Fruit fly (Drosophila melanogaster) whole organism, embryonic: ENCODE measurements around the gene Cep135.

ENCODE experiments used
- BEAF-32 ChIP-seq: fragments of 200-800 bp; sonication (Bioruptor generic); optimal IDR thresholded peaks from 3 replicates; lab custom pipeline; 2017; ENCODE audit warnings: missing biosample characterization, missing genetic modification characterization, mild to moderate bottlenecking, moderate library complexity, missing genetic modification reagents
- CG12155 ChIP-seq: fragments of 200-800 bp; sonication (Bioruptor generic); optimal IDR thresholded peaks from 3 replicates; lab custom pipeline; 2016; ENCODE audit warnings: missing biosample characterization, missing genetic modification characterization
- CG12391 ChIP-seq: fragments of 200-800 bp; sonication (Bioruptor generic); optimal IDR thresholded peaks from 3 replicates; lab custom pipeline; 2018; ENCODE audit warnings: missing biosample characterization, mild to moderate bottlenecking, missing genetic modification characterization, moderate library complexity
- CG13296 ChIP-seq: fragments of 200-800 bp; sonication (Bioruptor generic); optimal IDR thresholded peaks from 3 replicates; lab custom pipeline; 2018; ENCODE audit warnings: missing biosample characterization, mild to moderate bottlenecking, missing genetic modification characterization
- CG14860 ChIP-seq: fragments of 200-800 bp; sonication (Bioruptor generic); IDR thresholded peaks from 3 replicates; pipeline ENCODE4 v1.3.6; 2022; ENCODE audit warnings: missing biosample characterization, missing genetic modification characterization; ENCODE audit not compliant: partially characterized antibody
- CG15011 ChIP-seq: fragments of 200-800 bp; sonication (Bioruptor generic); optimal IDR thresholded peaks from 3 replicates; lab custom pipeline; 2018; ENCODE audit warnings: missing biosample characterization, mild to moderate bottlenecking, missing genetic modification characterization
- CG16779 ChIP-seq: fragments of 200-800 bp; sonication (Bioruptor generic); IDR thresholded peaks from 2 replicates; pipeline ENCODE4 v1.3.6; 2022; ENCODE audit warnings: missing biosample characterization, missing genetic modification characterization
- CG2202 ChIP-seq: fragments of 200-800 bp; sonication (Bioruptor generic); optimal IDR thresholded peaks from 2 replicates; lab custom pipeline; 2018; ENCODE audit warnings: missing biosample characterization, mild to moderate bottlenecking, missing genetic modification characterization
- CG31441 ChIP-seq: fragments of 200-800 bp; sonication (Bioruptor generic); IDR thresholded peaks from 2 replicates; pipeline ENCODE4 v1.3.6; 2022; ENCODE audit warnings: missing biosample characterization, missing genetic modification characterization
- CG3407 ChIP-seq: fragments of 200-800 bp; sonication (Bioruptor generic); optimal IDR thresholded peaks from 2 replicates; lab custom pipeline; 2018; ENCODE audit warnings: missing biosample characterization, mild to moderate bottlenecking, missing genetic modification characterization
- CG34422 ChIP-seq: fragments of 200-800 bp; sonication (Bioruptor generic); IDR thresholded peaks from 3 replicates; pipeline ENCODE4 v1.3.6; 2022; ENCODE audit warnings: missing biosample characterization, missing genetic modification characterization
- CG42726 ChIP-seq: fragments of 200-800 bp; sonication (Bioruptor generic); IDR thresholded peaks from 2 replicates; pipeline ENCODE4 v1.3.6; 2022; ENCODE audit warnings: missing biosample characterization, missing genetic modification characterization; ENCODE audit not compliant: partially characterized antibody
- CG4282 ChIP-seq: fragments of 200-800 bp; sonication (Bioruptor generic); optimal IDR thresholded peaks from 2 replicates; lab custom pipeline; 2016; ENCODE audit warnings: missing biosample characterization, missing genetic modification characterization
- CG4404 ChIP-seq: fragments of 200-800 bp; sonication (Bioruptor generic); IDR thresholded peaks from 2 replicates; pipeline ENCODE4 v1.3.6; 2022; ENCODE audit warnings: missing biosample characterization, missing genetic modification characterization
- CG6654 ChIP-seq: fragments of 200-800 bp; sonication (Bioruptor generic); optimal IDR thresholded peaks from 2 replicates; lab custom pipeline; 2017; ENCODE audit warnings: missing biosample characterization, mild to moderate bottlenecking, missing genetic modification characterization
- CG6683 ChIP-seq: fragments of 200-800 bp; sonication (Bioruptor generic); optimal IDR thresholded peaks from 2 replicates; lab custom pipeline; 2017; ENCODE audit warnings: missing biosample characterization, mild to moderate bottlenecking, missing genetic modification characterization, missing genetic modification reagents
- CG6854 ChIP-seq: fragments of 200-800 bp; sonication (Bioruptor generic); optimal IDR thresholded peaks from 3 replicates; lab custom pipeline; 2017; ENCODE audit warnings: missing biosample characterization, mild to moderate bottlenecking, missing genetic modification characterization
- CG8290 ChIP-seq, 3 experiments: fragments of 200-800 bp; sonication (Bioruptor generic); optimal IDR thresholded peaks; 2 replicates each; lab custom pipeline; 2016 to 2019; ENCODE audit warnings: missing biosample characterization in 3 of 3, missing genetic modification characterization in 3 of 3, mild to moderate bottlenecking in 2 of 3, moderate library complexity in 1 of 3
- CG9817 ChIP-seq: fragments of 200-800 bp; sonication (Bioruptor generic); optimal IDR thresholded peaks from 2 replicates; lab custom pipeline; 2018; ENCODE audit warnings: missing biosample characterization, mild to moderate bottlenecking, missing genetic modification characterization, moderate library complexity
- CG9876 ChIP-seq: fragments of 200-800 bp; sonication (Bioruptor generic); optimal IDR thresholded peaks from 2 replicates; lab custom pipeline; 2016; ENCODE audit warnings: missing biosample characterization, missing genetic modification characterization
- Doc3 ChIP-seq: fragments of 200-800 bp; sonication (Bioruptor generic); IDR thresholded peaks from 3 replicates; pipeline ENCODE4 v1.3.6; 2022; ENCODE audit warnings: missing biosample characterization, missing genetic modification characterization; ENCODE audit not compliant: partially characterized antibody
- Drgx ChIP-seq: fragments of 200-800 bp; sonication (Bioruptor generic); IDR thresholded peaks from 2 replicates; pipeline ENCODE4 v1.3.6; 2022; ENCODE audit warnings: missing biosample characterization, missing genetic modification characterization
- Fer1 ChIP-seq: fragments of 200-800 bp; sonication (Bioruptor generic); optimal IDR thresholded peaks from 2 replicates; lab custom pipeline; 2017; ENCODE audit warnings: missing biosample characterization, mild to moderate bottlenecking, missing genetic modification characterization
- Gsc ChIP-seq: fragments of 200-800 bp; sonication (Bioruptor generic); IDR thresholded peaks from 2 replicates; pipeline ENCODE4 v1.3.6; 2022; ENCODE audit warnings: missing biosample characterization, missing genetic modification characterization
- HHEX ChIP-seq: fragments of 200-800 bp; sonication (Bioruptor generic); optimal IDR thresholded peaks from 3 replicates; lab custom pipeline; 2017; ENCODE audit warnings: missing biosample characterization, mild to moderate bottlenecking, missing genetic modification characterization, missing genetic modification reagents
- Hr51 ChIP-seq, 2 experiments: fragments of 200-800 bp; sonication (Bioruptor generic); optimal IDR thresholded peaks; 2 replicates in 1 of 2; 3 replicates in 1 of 2; lab custom pipeline; 2016 to 2018; ENCODE audit warnings: missing biosample characterization in 2 of 2, missing genetic modification characterization in 2 of 2, mild to moderate bottlenecking in 1 of 2, moderate library complexity in 1 of 2
- Lpt ChIP-seq: fragments of >200 bp; optimal IDR thresholded peaks from 2 replicates; lab custom pipeline; 2018; ENCODE audit warnings: missing biosample characterization, missing genetic modification characterization
- Mad ChIP-seq: fragments of 200-800 bp; sonication (Bioruptor generic); optimal IDR thresholded peaks from 2 replicates; lab custom pipeline; 2016; ENCODE audit warnings: missing biosample characterization, missing genetic modification characterization
- Meics ChIP-seq: fragments of 200-800 bp; sonication (Bioruptor generic); optimal IDR thresholded peaks from 2 replicates; lab custom pipeline; 2017; ENCODE audit warnings: missing biosample characterization, mild to moderate bottlenecking, missing genetic modification characterization
- Mrtf ChIP-seq: fragments of 200-800 bp; sonication (Bioruptor generic); IDR thresholded peaks from 3 replicates; pipeline ENCODE4 v1.3.6; 2022; ENCODE audit warnings: missing biosample characterization, missing genetic modification characterization
- Nf-YC ChIP-seq: fragments of 200-800 bp; optimal IDR thresholded peaks from 3 replicates; lab custom pipeline; 2019; ENCODE audit warnings: missing biosample characterization, mild to moderate bottlenecking, missing genetic modification characterization, moderate library complexity
- Side ChIP-seq: fragments of 200-800 bp; sonication (Bioruptor generic); optimal IDR thresholded peaks from 2 replicates; lab custom pipeline; 2016; ENCODE audit warnings: missing biosample characterization, missing genetic modification characterization
- aop ChIP-seq: fragments of 200-800 bp; sonication (Bioruptor generic); IDR thresholded peaks from 2 replicates; pipeline ENCODE4 v1.3.6; 2022; ENCODE audit warnings: missing biosample characterization, missing genetic modification characterization
- ase ChIP-seq: fragments of 200-800 bp; sonication (Bioruptor generic); IDR thresholded peaks from 3 replicates; pipeline ENCODE4 v1.3.6; 2022; ENCODE audit warnings: missing biosample characterization, missing genetic modification characterization
- ato ChIP-seq: fragments of 200-800 bp; sonication (Bioruptor generic); IDR thresholded peaks from 2 replicates; pipeline ENCODE4 v1.3.6; 2022; ENCODE audit warnings: missing biosample characterization, missing genetic modification characterization; ENCODE audit not compliant: partially characterized antibody
- bowl ChIP-seq: fragments of 200-800 bp; sonication (Bioruptor generic); IDR thresholded peaks from 2 replicates; pipeline ENCODE4 v1.3.6; 2022; ENCODE audit warnings: missing biosample characterization, missing genetic modification characterization
- dati ChIP-seq: fragments of 200-800 bp; sonication (Bioruptor generic); IDR thresholded peaks from 2 replicates; pipeline ENCODE4 v1.3.6; 2022; ENCODE audit warnings: missing biosample characterization, missing genetic modification characterization
- en ChIP-seq: fragments of 200-800 bp; sonication (Bioruptor generic); optimal IDR thresholded peaks from 2 replicates; lab custom pipeline; 2016; ENCODE audit warnings: missing biosample characterization, missing genetic modification characterization
- maf-S ChIP-seq: fragments of 200-800 bp; sonication (Bioruptor generic); optimal IDR thresholded peaks from 2 replicates; lab custom pipeline; 2016; ENCODE audit warnings: missing biosample characterization, missing genetic modification characterization
- pita ChIP-seq: fragments of 200-800 bp; sonication (Bioruptor generic); optimal IDR thresholded peaks from 2 replicates; lab custom pipeline; 2017; ENCODE audit warnings: missing biosample characterization, mild to moderate bottlenecking, missing genetic modification characterization
- pnt ChIP-seq: fragments of 200-800 bp; sonication (Bioruptor generic); optimal IDR thresholded peaks from 3 replicates; lab custom pipeline; 2016; ENCODE audit warnings: missing biosample characterization, missing genetic modification characterization
- prd ChIP-seq, 3 experiments: fragments of >200 bp in 2 of 3; fragments of 200-800 bp in 1 of 3; sonication (Bioruptor generic) in 1 of 3; optimal IDR thresholded peaks in 2 of 3; IDR thresholded peaks in 1 of 3; 2 replicates in 2 of 3; 3 replicates in 1 of 3; pipeline versions ENCODE4 v1.3.6 to Lab custom; 2017 to 2022; ENCODE audit warnings: missing biosample characterization in 1 of 3, missing genetic modification characterization in 1 of 3
- scrt ChIP-seq: fragments of 200-800 bp; sonication (Bioruptor generic); optimal IDR thresholded peaks from 2 replicates; lab custom pipeline; 2018; ENCODE audit warnings: missing biosample characterization, mild to moderate bottlenecking, missing genetic modification characterization, moderate library complexity
- sens ChIP-seq: fragments of 200-800 bp; sonication (Bioruptor generic); peaks from one replicate; lab custom pipeline; 2016; ENCODE audit warnings: missing biosample characterization, missing genetic modification characterization
- tin ChIP-seq: fragments of 200-800 bp; sonication (Bioruptor generic); optimal IDR thresholded peaks from 3 replicates; lab custom pipeline; 2016; ENCODE audit warnings: missing biosample characterization, missing genetic modification characterization
- toy ChIP-seq: fragments of 200-800 bp; sonication (Bioruptor generic); IDR thresholded peaks from 2 replicates; pipeline ENCODE4 v1.3.6; 2022; ENCODE audit warnings: missing biosample characterization, missing genetic modification characterization
- twi ChIP-seq: fragments of 200-800 bp; optimal IDR thresholded peaks from 2 replicates; lab custom pipeline; 2019; ENCODE audit warnings: missing biosample characterization, mild to moderate bottlenecking, missing genetic modification characterization, moderate library complexity

The Cep135 gene

DNA sequence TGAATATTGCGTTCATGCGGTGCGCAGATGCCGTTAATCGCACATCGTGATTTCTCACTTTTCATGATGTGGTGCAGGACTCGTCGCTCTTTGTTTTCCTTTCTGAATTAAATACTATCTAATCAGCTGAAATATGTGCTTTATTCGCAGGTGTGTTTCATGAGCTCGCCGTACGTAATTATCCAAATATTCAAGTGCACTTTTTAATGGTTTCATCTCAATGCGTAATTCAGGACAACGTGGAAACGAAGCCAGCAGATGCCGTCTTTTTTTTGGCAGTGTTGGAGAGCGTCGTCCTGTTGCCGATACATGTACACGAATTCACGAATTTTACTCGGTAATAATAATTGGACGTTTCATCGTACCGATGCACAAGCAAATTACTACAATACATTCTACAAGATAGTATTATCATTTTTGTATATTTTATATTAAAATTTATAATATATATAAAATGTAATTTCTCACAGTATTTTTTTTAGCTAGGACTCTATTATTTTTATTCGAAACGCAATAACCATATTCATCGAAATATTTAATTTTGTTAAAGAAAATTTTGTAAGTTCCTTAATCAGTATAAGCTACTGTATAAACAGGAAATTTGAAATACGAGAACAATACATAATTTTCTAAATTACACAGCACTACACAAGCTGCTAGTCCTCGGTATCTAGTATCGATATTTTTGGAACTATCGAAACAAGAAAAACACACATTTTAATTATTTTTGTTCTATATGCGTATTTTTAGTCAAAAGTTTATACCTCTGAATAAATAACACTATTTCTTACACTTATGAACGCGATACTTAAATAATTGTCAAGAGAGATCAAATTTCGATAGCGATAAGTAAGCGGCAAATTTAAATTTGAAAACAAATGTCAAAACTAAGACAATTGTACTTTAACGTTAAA is 20.4 kb downstream of the Cep135 start, which contains the start of gene CG12316 (continued):
- TF ChIP-seq CG12155 (GFP tag; lab: Kevin White, UChicago), result peak; percentile 82
- 0 out of 2 replicates have a peak, but pooled peaks have one; percentile 51 for TF ChIP-seq aop (GFP tag; lab: Robert Waterston, UW)
- TF ChIP-seq en (GFP tag; lab: Kevin White, UChicago), result peak; percentile 85
- TF ChIP-seq sens (GFP tag; lab: Kevin White, UChicago), result peak; percentile 100
- TF ChIP-seq ato, result peak; percentile 36; the same call in 1 of the 2 replicates
- TF ChIP-seq maf-S (GFP tag; lab: Kevin White, UChicago), result peak; percentile 89
- TF ChIP-seq bowl (GFP tag; lab: Robert Waterston, UW), result peak; percentile 71; the same call in 1 of the 2 replicates
- peak; percentile 85 for TF ChIP-seq CG3407 (GFP tag; lab: Kevin White, UChicago)
- TF ChIP-seq CG4404 (GFP tag; lab: Robert Waterston, UW), result peak; percentile 83
- TF ChIP-seq Nf-YC (tag; lab: Kevin White, UChicago), result peak; percentile 82
- TF ChIP-seq CG6854 (GFP tag; lab: Kevin White, UChicago), result peak; percentile 92
- no peak for TF ChIP-seq Lpt (GFP tag; lab: Kevin White, UChicago)
- peak; percentile 62; the same call in 2 of the 3 replicates for TF ChIP-seq CG14860 (GFP tag; lab: Robert Waterston, UW)
- TF ChIP-seq CG4282 (GFP tag; lab: Kevin White, UChicago), result peak; percentile 72
- TF ChIP-seq CG16779 (GFP tag; lab: Robert Waterston, UW), result peak; percentile 62; the same call in 1 of the 2 replicates
- no peak for TF ChIP-seq prd (optimal IDR thresholded peaks at IDR 0.05; lab: Kevin White, UChicago)
- TF ChIP-seq prd (GFP tag; IDR thresholded peaks at IDR 0.05; lab: Robert Waterston, UW), result peak; percentile 89
- peak; percentile 95 for TF ChIP-seq Mad (GFP tag; lab: Kevin White, UChicago)
- peak; percentile 81 for TF ChIP-seq CG6683 (GFP tag; lab: Kevin White, UChicago)
- TF ChIP-seq scrt, result peak; percentile 88
- TF ChIP-seq CG15011 (GFP tag; lab: Kevin White, UChicago), result peak; percentile 87
- TF ChIP-seq Meics, result peak; percentile 93
- peak; percentile 91 for TF ChIP-seq tin (GFP tag; lab: Kevin White, UChicago)
- TF ChIP-seq CG6654 (GFP tag; lab: Kevin White, UChicago), result peak; percentile 74
- TF ChIP-seq HHEX (GFP tag; lab: Kevin White, UChicago), result peak; percentile 85
- peak; percentile 80 for TF ChIP-seq CG8290 (GFP tag; optimal IDR thresholded peaks at IDR 0.05; lab: Kevin White, UChicago)
- peak in 1 of 2 experiments; percentile 85 for TF ChIP-seq CG8290 (tag; optimal IDR thresholded peaks at IDR 0.05; lab: Kevin White, UChicago)
- TF ChIP-seq CG9876, result peak; percentile 74
- peak; percentile 56 for TF ChIP-seq toy (GFP tag; lab: Robert Waterston, UW)
- TF ChIP-seq CG12391 (tag; lab: Kevin White, UChicago), result peak; percentile 94
- peak; percentile 87 for TF ChIP-seq Doc3 (GFP tag; lab: Robert Waterston, UW)
- peak; percentile 90 for TF ChIP-seq Drgx (GFP tag; lab: Robert Waterston, UW)
- peak; percentile 92 to 94 for TF ChIP-seq Hr51 (GFP tag; optimal IDR thresholded peaks at IDR 0.05; lab: Kevin White, UChicago)
- TF ChIP-seq Fer1 (GFP tag; lab: Kevin White, UChicago), result peak; percentile 96
- TF ChIP-seq Gsc (GFP tag; lab: Robert Waterston, UW), result no peak
- TF ChIP-seq CG31441 (GFP tag; lab: Robert Waterston, UW), result peak; percentile 90
- TF ChIP-seq Side (GFP tag; lab: Kevin White, UChicago), result peak; percentile 93
- peak; percentile 80 for TF ChIP-seq pnt (GFP tag; lab: Kevin White, UChicago)
- TF ChIP-seq pita (GFP tag; lab: Kevin White, UChicago), result no peak
- peak; percentile 87 for TF ChIP-seq CG9817 (tag; lab: Kevin White, UChicago)
- TF ChIP-seq ase (GFP tag; lab: Robert Waterston, UW), result peak; percentile 43; the same call in 2 of the 3 replicates
- TF ChIP-seq CG34422 (GFP tag; lab: Robert Waterston, UW), result peak; percentile 69
- TF ChIP-seq CG13296 (GFP tag; lab: Kevin White, UChicago), result peak; percentile 93
- TF ChIP-seq twi, result peak; percentile 86
- TF ChIP-seq Mrtf (GFP tag; lab: Robert Waterston, UW), result peak; percentile 79
- no peak for TF ChIP-seq CG42726
- peak; percentile 92 for TF ChIP-seq CG2202 (tag; lab: Kevin White, UChicago)
- TF ChIP-seq BEAF-32, result peak; percentile 78
- TF ChIP-seq dati, result peak; percentile 55
